Worm (Caenorhabditis elegans): Measurements from ENCODE around the gene lam-1.
"Not testable (repeated sequence)": the region's sequence is repeated elsewhere in the genome, so short reads cannot be mapped to it uniquely, and the experiment has no call there.

DNA sequence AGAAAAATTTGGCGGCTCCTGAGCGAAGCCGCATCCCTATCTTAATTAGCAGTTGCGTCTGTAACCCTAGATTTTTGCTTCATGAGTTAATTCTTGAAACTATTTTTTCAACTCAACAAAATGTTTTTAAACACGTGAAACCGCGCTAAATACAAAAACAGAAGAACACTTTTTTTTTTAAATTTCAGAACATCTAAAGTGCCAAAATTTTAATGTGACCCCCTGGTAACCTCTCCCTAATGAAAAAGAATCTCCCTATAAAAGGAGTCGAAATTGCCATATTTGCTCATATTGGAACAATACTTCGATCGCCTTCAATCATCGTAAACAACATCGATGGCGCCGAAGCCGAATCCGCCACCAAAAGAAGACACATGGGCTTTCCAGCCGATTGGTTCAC is 45.4 kb downstream of the lam-1 start, which contains the start of gene nsph-4.2:
- TF ChIP-seq unc-39 (tag; optimal IDR thresholded peaks at IDR 0.05); cey-2 (tag; optimal IDR thresholded peaks at IDR 0.05; ENCODE audit: borderline replicate concordance, insufficient read depth); ces-1 (GFP tag; optimal IDR thresholded peaks at IDR 0.05); nhr-237 (tag; optimal IDR thresholded peaks at IDR 0.05); aha-1 (tag); lin-15B (tag; optimal IDR thresholded peaks at IDR 0.05); rbr-2 (tag; optimal IDR thresholded peaks at IDR 0.05): not testable (repeated sequence)
